Worm (Caenorhabditis elegans): Measurements from ENCODE around the gene F53E4.2.
A peak's percentile ranks its signal among the peaks of the same experiment; 100 is the strongest.

Gene F53E4.2

DNA sequence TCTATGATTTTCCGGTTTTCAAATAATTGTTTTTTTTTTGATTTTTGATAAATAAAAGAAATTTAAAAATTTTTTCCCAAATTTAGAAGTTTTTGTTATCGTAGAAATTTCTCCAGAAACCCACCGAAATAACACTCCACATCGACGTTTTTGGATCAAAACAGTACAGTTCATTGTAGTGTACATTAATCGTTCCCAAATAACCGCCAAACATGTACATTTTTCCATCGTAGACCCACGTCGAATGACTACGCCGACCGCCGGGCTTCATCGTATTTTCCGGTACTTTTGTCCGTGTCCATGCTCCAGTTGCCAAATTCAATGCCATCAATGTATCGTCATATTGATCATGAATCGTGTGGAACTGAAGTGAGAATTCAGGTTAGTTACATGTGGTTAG, at the start of gene F53E4.2:
F53E4.2 (plus strand) TSS at position 301 of the 400 bp plus-strand sequence.
- TF ChIP-seq ccch-3 (GFP tag; optimal IDR thresholded peaks at IDR 0.05) (no peak), B0019.2 (GFP tag; conservative IDR thresholded peaks at IDR 0.05) (no peak), zim-3 (tag; optimal IDR thresholded peaks at IDR 0.05) (no peak), bed-1 (GFP tag; IDR thresholded peaks at IDR 0.05) (no peak), snpc-3.4 (tag; optimal IDR thresholded peaks at IDR 0.05) (no peak), rpc-1 (optimal IDR thresholded peaks at IDR 0.05) (no peak), rpc-1 (tag; optimal IDR thresholded peaks at IDR 0.05) (no peak), lsy-27 (tag; optimal IDR thresholded peaks at IDR 0.05; ENCODE audit: borderline replicate concordance, insufficient read depth) (no peak), C17E4.6 (GFP tag; IDR thresholded peaks at IDR 0.05) (no peak), ztf-28 (GFP tag; IDR thresholded peaks at IDR 0.05) (no peak)

- TF ChIP-seq F22D6.2 (tag; optimal IDR thresholded peaks at IDR 0.05) (no peak), nhr-80 (tag; optimal IDR thresholded peaks at IDR 0.05) (no peak), athp-1 (tag; optimal IDR thresholded peaks at IDR 0.05) (no peak), ceh-100 (GFP tag; IDR thresholded peaks at IDR 0.05) (no peak), F52B5.7 (tag; optimal IDR thresholded peaks at IDR 0.05) (no peak), ztf-3 (GFP tag; optimal IDR thresholded peaks at IDR 0.05) (no peak), rec-8 (tag; optimal IDR thresholded peaks at IDR 0.05) (no peak), tbx-9 (tag; optimal IDR thresholded peaks at IDR 0.05; ENCODE audit: borderline replicate concordance) (no peak), nfya-2 (GFP tag; IDR thresholded peaks at IDR 0.05) (no peak), ama-1 (optimal IDR thresholded peaks at IDR 0.05) (no peak), ama-1 (GFP tag; optimal IDR thresholded peaks at IDR 0.05) (no peak), ceh-40 (GFP tag; IDR thresholded peaks at IDR 0.05) (no peak), hrde-1 (tag; optimal IDR thresholded peaks at IDR 0.05; ENCODE audit: borderline replicate concordance) (no peak), unc-130 (GFP tag; optimal IDR thresholded peaks at IDR 0.05) (no peak), cebp-2 (GFP tag; IDR thresholded peaks at IDR 0.05) (no peak), dpl-1 (GFP tag; optimal IDR thresholded peaks at IDR 0.05) (no peak), tlf-1 (GFP tag; optimal IDR thresholded peaks at IDR 0.05) (no peak), ZK185.1 (tag; optimal IDR thresholded peaks at IDR 0.05; ENCODE audit: poor library complexity, severe bottlenecking) (no peak), ceh-58 (GFP tag; IDR thresholded peaks at IDR 0.05) (no peak), cebp-1 (GFP tag; IDR thresholded peaks at IDR 0.05) (no peak), cebp-1 (tag; optimal IDR thresholded peaks at IDR 0.05) (no peak)
These were observed 49.2 kb upstream of the F53E4.2 start, which contains the start of gene fbxa-154 for ce11 chrV:15605045-15605444. Gene fbxa-154, minus strand, starts transcription at chrV:15605145.

- peak; percentile 23; the same call in 1 of the 2 replicates for TF ChIP-seq hmg-1.2 (GFP tag; IDR thresholded peaks at IDR 0.05)
- no peak for TF ChIP-seq ceh-79 (tag; optimal IDR thresholded peaks at IDR 0.05)
These were observed 43.8 kb upstream of the F53E4.2 start, which contains the start of the genes fbxa-153 and str-12 for ce11 chrV:15610350-15610940. Gene fbxa-153, minus strand, starts transcription at chrV:15610384. Gene str-12, plus strand, starts transcription at chrV:15610890.

DNA sequence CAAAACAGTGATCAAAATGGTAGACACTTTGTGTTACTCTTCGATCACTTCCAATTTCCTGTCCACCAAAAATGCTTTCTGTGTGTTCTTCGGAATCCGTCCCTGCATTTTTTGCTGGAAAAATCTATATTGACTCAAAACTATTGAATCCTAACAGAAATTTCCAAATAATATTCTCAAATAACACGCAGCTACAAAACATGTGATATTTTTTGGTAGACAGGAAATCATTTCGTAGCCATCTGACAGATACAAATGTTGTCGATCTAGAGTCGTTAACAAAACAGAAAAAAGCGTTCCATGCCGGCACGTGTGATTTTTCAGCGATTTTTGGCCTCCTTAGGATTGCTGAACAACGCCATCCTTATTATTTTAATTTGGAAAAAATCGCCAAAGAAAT, 41.3 kb upstream of the F53E4.2 start, which contains the start of gene str-263:
str-263 (plus strand) TSS at position 301 of the 400 bp plus-strand sequence.
- TF ChIP-seq mel-28 (tag; optimal IDR thresholded peaks at IDR 0.05; ENCODE audit: borderline replicate concordance) (no peak), egrh-3 (GFP tag; IDR thresholded peaks at IDR 0.05) (no peak), nhr-120 (GFP tag; IDR thresholded peaks at IDR 0.05) (no peak), dpl-1 (GFP tag; optimal IDR thresholded peaks at IDR 0.05) (no peak), snpc-1.3 (tag; optimal IDR thresholded peaks at IDR 0.05; ENCODE audit: insufficient read depth) (no peak), aptf-3 (GFP tag; IDR thresholded peaks at IDR 0.05) (no peak), lag-1 (GFP tag; IDR thresholded peaks at IDR 0.05) (no peak), egl-18 (GFP tag; IDR thresholded peaks at IDR 0.05) (no peak), madf-10 (tag; optimal IDR thresholded peaks at IDR 0.05) (no peak), efl-1 (GFP tag; optimal IDR thresholded peaks at IDR 0.05) (no peak), snpc-3.4 (tag; optimal IDR thresholded peaks at IDR 0.05) (no peak), zim-3 (tag; optimal IDR thresholded peaks at IDR 0.05) (no peak), rec-8 (tag; optimal IDR thresholded peaks at IDR 0.05) (no peak), Y56A3A.18 (GFP tag; IDR thresholded peaks at IDR 0.05) (no peak)
